Worm (Caenorhabditis elegans): ENCODE results near the gene gbh-2.

DNA sequence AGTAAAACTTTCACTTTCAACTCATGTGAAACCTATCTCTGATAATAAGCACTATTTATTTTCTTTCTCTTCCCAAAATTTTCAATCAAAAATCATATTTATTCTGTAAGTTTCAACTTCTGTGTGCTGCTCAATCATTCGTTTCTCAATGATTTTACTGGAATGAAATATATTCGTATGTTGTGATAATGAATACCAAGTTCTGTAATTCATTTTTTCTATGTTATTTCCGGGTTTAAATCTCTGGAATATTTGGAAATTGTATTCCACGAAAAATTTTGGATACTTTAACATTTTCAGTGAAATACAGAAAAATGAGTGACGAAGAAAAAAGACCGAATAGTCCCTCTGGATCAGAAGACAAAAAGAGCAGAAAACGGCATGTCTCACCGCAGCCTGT lies 17.9 kb upstream of the gbh-2 start, which contains the start of gene M05D6.2:
- no peak for TF ChIP-seq elt-3 (tag; optimal IDR thresholded peaks at IDR 0.05)
- TF ChIP-seq ceh-9 (tag; optimal IDR thresholded peaks at IDR 0.05) = no peak
- TF ChIP-seq ceh-28 (tag; optimal IDR thresholded peaks at IDR 0.05) = no peak
- TF ChIP-seq ZK546.5 (tag; optimal IDR thresholded peaks at IDR 0.05) = no peak
- no peak for TF ChIP-seq zag-1 (tag; optimal IDR thresholded peaks at IDR 0.05)
- TF ChIP-seq mdl-1 (tag; optimal IDR thresholded peaks at IDR 0.05) = no peak
- no peak for TF ChIP-seq lin-15B (tag; optimal IDR thresholded peaks at IDR 0.05)
- no peak for TF ChIP-seq snpc-4 (tag; optimal IDR thresholded peaks at IDR 0.05)
- TF ChIP-seq ama-1 (optimal IDR thresholded peaks at IDR 0.05) = no peak
- TF ChIP-seq fkh-10 (GFP tag; optimal IDR thresholded peaks at IDR 0.05) = no peak
- no peak for TF ChIP-seq egl-27 (tag; optimal IDR thresholded peaks at IDR 0.05)
- TF ChIP-seq elt-2 (tag; optimal IDR thresholded peaks at IDR 0.05) = no peak

Measured in whole organism, L3 larva.